Worm (Caenorhabditis elegans) whole organism, L2 larva: Measurements from ENCODE around the gene Y54G2A.10.

Source experiments
- fos-1 ChIP-seq: fragments of 150-350 bp; optimal IDR thresholded peaks from 2 replicates; lab custom pipeline; 2014; ENCODE audit warnings: missing biosample characterization, missing genetic modification characterization
- lin-39 ChIP-seq: fragments of 150-350 bp; optimal IDR thresholded peaks from 2 replicates; lab custom pipeline; 2014; ENCODE audit warnings: missing biosample characterization, missing genetic modification reagents, missing genetic modification characterization

- no peak for TF ChIP-seq fos-1 (tag; lab: Kevin White, UChicago)
- no peak for TF ChIP-seq lin-39 (tag; lab: Kevin White, UChicago)
These were observed 27.8 kb upstream of the Y54G2A.10 start, which contains the start of gene Y54G2A.11 for ce11 chrIV:2771692-2772091.
